Fruit fly (Drosophila melanogaster) whole organism, prepupa: ENCODE measurements around the gene HisRS.

Source experiments
- CG1621 ChIP-seq: fragments of 200-800 bp; sonication (Bioruptor generic); optimal IDR thresholded peaks from 3 replicates; lab custom pipeline; 2018; ENCODE audit warnings: missing biosample characterization, mild to moderate bottlenecking, missing genetic modification characterization
- CG16779 ChIP-seq: fragments of 200-800 bp; sonication (Bioruptor generic); optimal IDR thresholded peaks from 3 replicates; lab custom pipeline; 2017; ENCODE audit warnings: missing biosample characterization, mild to moderate bottlenecking, missing genetic modification characterization

- TF ChIP-seq CG1621 (tag; lab: Kevin White, UChicago), result no peak
- no peak for TF ChIP-seq CG16779 (tag; lab: Kevin White, UChicago)
Measured at dm6 chrX:18537066-18537759, 22.0 kb downstream of the HisRS start.
